Worm (Caenorhabditis elegans) whole organism, young adult: ENCODE data around the gene F59D6.1.

Experiments used
- B0261.1 ChIP-seq: sonication (generic microtip); optimal IDR thresholded peaks from 2 replicates; lab custom pipeline; 2016; ENCODE audit warnings: mild to moderate bottlenecking, missing genetic modification characterization, moderate library complexity, missing compliant biosample characterization
- F37B4.10 ChIP-seq: fragments of 200-800 bp; sonication (Bioruptor generic); IDR thresholded peaks from 2 replicates; pipeline ENCODE4 v1.3.6; 2022; ENCODE audit warnings: missing genetic modification characterization, missing compliant biosample characterization
- F49E8.2 ChIP-seq: sonication (generic microtip); optimal IDR thresholded peaks from 3 replicates; lab custom pipeline; 2017; ENCODE audit warnings: missing genetic modification characterization, mild to moderate bottlenecking, missing compliant biosample characterization, antibody characterized with exemption, moderate library complexity; ENCODE audit not compliant: insufficient read depth
- F52B5.7 ChIP-seq: sonication (generic microtip); optimal IDR thresholded peaks from 2 replicates; lab custom pipeline; 2016; ENCODE audit warnings: mild to moderate bottlenecking, missing genetic modification characterization, missing compliant biosample characterization
- F57A8.1 ChIP-seq: fragments of 200-800 bp; sonication (Bioruptor generic); optimal IDR thresholded peaks from 2 replicates; lab custom pipeline; 2018; ENCODE audit warnings: mild to moderate bottlenecking, missing genetic modification characterization, moderate library complexity, missing compliant biosample characterization
- K11D2.4 ChIP-seq: fragments of 200-800 bp; sonication (Bioruptor generic); IDR thresholded peaks from 2 replicates; pipeline ENCODE4 v1.3.6; 2022; ENCODE audit warnings: missing genetic modification reagents, missing genetic modification characterization, missing compliant biosample characterization
- K12H6.12 ChIP-seq: fragments of 200-800 bp; sonication (Bioruptor generic); optimal IDR thresholded peaks from 2 replicates; lab custom pipeline; 2018; ENCODE audit warnings: mild to moderate bottlenecking, missing genetic modification characterization, missing compliant biosample characterization
- ZK185.1 ChIP-seq: sonication (generic microtip); optimal IDR thresholded peaks from 2 replicates; lab custom pipeline; 2016; ENCODE audit warnings: mild to moderate bottlenecking, missing genetic modification characterization, missing compliant biosample characterization; ENCODE audit not compliant: poor library complexity, severe bottlenecking
- aptf-3 ChIP-seq: fragments of 200-800 bp; sonication (Bioruptor generic); IDR thresholded peaks from 2 replicates; pipeline ENCODE4 v1.3.6; 2022; ENCODE audit warnings: missing genetic modification characterization, missing compliant biosample characterization
- attf-5 ChIP-seq: fragments of 200-800 bp; sonication (Bioruptor generic); optimal IDR thresholded peaks from 2 replicates; lab custom pipeline; 2018; ENCODE audit warnings: mild to moderate bottlenecking, missing genetic modification characterization, missing compliant biosample characterization
- cebp-2 ChIP-seq: fragments of 200-800 bp; sonication (Bioruptor generic); IDR thresholded peaks from 2 replicates; pipeline ENCODE4 v1.3.6; 2022; ENCODE audit warnings: missing genetic modification characterization, missing compliant biosample characterization
- ceh-40 ChIP-seq: fragments of 200-800 bp; sonication (Bioruptor generic); IDR thresholded peaks from 2 replicates; pipeline ENCODE4 v1.3.6; 2022; ENCODE audit warnings: missing genetic modification characterization, missing compliant biosample characterization
- ceh-58 ChIP-seq: fragments of 200-800 bp; sonication (Bioruptor generic); IDR thresholded peaks from 2 replicates; pipeline ENCODE4 v1.3.6; 2022; ENCODE audit warnings: missing genetic modification characterization, missing compliant biosample characterization
- ceh-79 ChIP-seq: sonication (generic microtip); optimal IDR thresholded peaks from 2 replicates; lab custom pipeline; 2017; ENCODE audit warnings: mild to moderate bottlenecking, missing genetic modification characterization, missing compliant biosample characterization
- ceh-91 ChIP-seq: fragments of 200-800 bp; sonication (Bioruptor generic); IDR thresholded peaks from 2 replicates; pipeline ENCODE4 v1.3.6; 2022; ENCODE audit warnings: missing genetic modification reagents, missing genetic modification characterization, missing compliant biosample characterization
- egl-44 ChIP-seq: fragments of 200-800 bp; sonication (Bioruptor generic); IDR thresholded peaks from 2 replicates; pipeline ENCODE4 v1.3.6; 2022; ENCODE audit warnings: missing genetic modification reagents, missing genetic modification characterization, missing compliant biosample characterization
- him-1 ChIP-seq: sonication (generic microtip); optimal IDR thresholded peaks from 2 replicates; lab custom pipeline; 2016; ENCODE audit warnings: missing genotype, missing genetic modification reagents, missing genetic modification characterization, missing compliant biosample characterization
- hmg-1.2 ChIP-seq: fragments of 200-800 bp; sonication (Bioruptor generic); IDR thresholded peaks from 2 replicates; pipeline ENCODE4 v1.3.6; 2022; ENCODE audit warnings: missing genetic modification reagents, missing genetic modification characterization, missing compliant biosample characterization
- lag-1 ChIP-seq: fragments of 200-800 bp; sonication (Bioruptor generic); IDR thresholded peaks from 2 replicates; pipeline ENCODE4 v1.3.6; 2022; ENCODE audit warnings: missing genetic modification reagents, missing genetic modification characterization, missing compliant biosample characterization
- lin-35 ChIP-seq, 3 experiments: fragments of 150-350 bp in 2 of 3; sonication (generic microtip) in 1 of 3; optimal IDR thresholded peaks; 2 replicates each; lab custom pipeline; 2014 to 2018; ENCODE audit warnings: missing biosample characterization in 3 of 3, missing genetic modification characterization in 3 of 3, missing genetic modification reagents in 3 of 3
- lsl-1 ChIP-seq: fragments of 200-800 bp; sonication (Bioruptor generic); optimal IDR thresholded peaks from 2 replicates; lab custom pipeline; 2018; ENCODE audit warnings: mild to moderate bottlenecking, missing genetic modification characterization, moderate library complexity, missing compliant biosample characterization
- nfya-2 ChIP-seq: fragments of 200-800 bp; sonication (Bioruptor generic); IDR thresholded peaks from 2 replicates; pipeline ENCODE4 v1.3.6; 2022; ENCODE audit warnings: missing genetic modification reagents, missing genetic modification characterization, missing compliant biosample characterization
- nhr-179 ChIP-seq: sonication (generic microtip); optimal IDR thresholded peaks from 2 replicates; lab custom pipeline; 2016; ENCODE audit warnings: mild to moderate bottlenecking, missing genetic modification characterization, missing compliant biosample characterization
- nhr-80 ChIP-seq: sonication (generic microtip); optimal IDR thresholded peaks from 2 replicates; lab custom pipeline; 2016; ENCODE audit warnings: missing genetic modification characterization, missing compliant biosample characterization
- pbrm-1 ChIP-seq: fragments of 200-800 bp; sonication (Bioruptor generic); IDR thresholded peaks from 2 replicates; pipeline ENCODE4 v1.3.6; 2022; ENCODE audit warnings: missing genetic modification reagents, missing genetic modification characterization, missing compliant biosample characterization
- sea-2 ChIP-seq: fragments of 200-800 bp; sonication (Bioruptor generic); IDR thresholded peaks from 2 replicates; pipeline ENCODE4 v1.3.6; 2022; ENCODE audit warnings: missing genetic modification characterization, missing compliant biosample characterization
- snpc-4 ChIP-seq, 5 experiments: fragments of 150-350 bp in 1 of 5; sonication (generic microtip) in 4 of 5; optimal IDR thresholded peaks; 2 replicates each; lab custom pipeline; 2014 to 2018; ENCODE audit warnings: missing genetic modification characterization in 5 of 5, missing biosample characterization in 3 of 5, antibody characterized with exemption in 2 of 5, mild to moderate bottlenecking in 2 of 5, missing compliant biosample characterization in 2 of 5, missing genotype in 2 of 5, moderate library complexity in 2 of 5, missing genetic modification reagents in 1 of 5
- somi-1 ChIP-seq: fragments of 200-800 bp; sonication (Bioruptor generic); optimal IDR thresholded peaks from 2 replicates; lab custom pipeline; 2018; ENCODE audit warnings: mild to moderate bottlenecking, missing genetic modification characterization, missing compliant biosample characterization
- tlf-1 ChIP-seq: fragments of 200-800 bp; sonication (Bioruptor generic); optimal IDR thresholded peaks from 2 replicates; lab custom pipeline; 2018; ENCODE audit warnings: mild to moderate bottlenecking, missing genetic modification characterization, missing compliant biosample characterization
- ztf-26 ChIP-seq: sonication (generic microtip); optimal IDR thresholded peaks from 2 replicates; lab custom pipeline; 2017; ENCODE audit warnings: missing genetic modification characterization, missing compliant biosample characterization
- ztf-6 ChIP-seq: fragments of 200-800 bp; sonication (Bioruptor generic); IDR thresholded peaks from 2 replicates; pipeline ENCODE4 v1.3.6; 2022; ENCODE audit warnings: missing genetic modification reagents, missing genetic modification characterization, missing compliant biosample characterization

F59D6.1 gene

ce11 chrV:3086260-3086659, 41.3 kb downstream of the F59D6.1 start, which contains the start of gene srt-8:
TSS of gene srt-8 (plus strand) at chrV:3086560.
- TF ChIP-seq aptf-3 (GFP tag; lab: Robert Waterston, UW) (no peak), ceh-58 (GFP tag; lab: Robert Waterston, UW) (no peak), K12H6.12 (no peak), F49E8.2 (no peak), K11D2.4 (no peak), lag-1 (GFP tag; lab: Robert Waterston, UW) (no peak), F52B5.7 (tag; lab: Kevin White, UChicago) (no peak), ceh-40 (GFP tag; lab: Robert Waterston, UW) (no peak), lsl-1 (no peak), somi-1 (GFP tag; lab: Kevin White, UChicago) (no peak), egl-44 (GFP tag; lab: Robert Waterston, UW) (no peak), F37B4.10 (GFP tag; lab: Robert Waterston, UW) (no peak), attf-5 (no peak), ztf-6 (GFP tag; lab: Robert Waterston, UW) (no peak), ceh-79 (no peak), him-1 (no peak), nfya-2 (GFP tag; lab: Robert Waterston, UW) (no peak), ceh-91 (no peak)

- TF ChIP-seq sea-2: no peak
- no peak for TF ChIP-seq F57A8.1 (GFP tag; lab: Kevin White, UChicago)
- TF ChIP-seq ztf-26 (tag; lab: Kevin White, UChicago): no peak
- no peak for TF ChIP-seq tlf-1 (GFP tag; lab: Kevin White, UChicago)
- TF ChIP-seq B0261.1 (tag; lab: Kevin White, UChicago): no peak
- no peak for TF ChIP-seq nfya-2 (GFP tag; lab: Robert Waterston, UW)
- no peak for TF ChIP-seq pbrm-1 (GFP tag; lab: Robert Waterston, UW)
- TF ChIP-seq lin-35 (GFP tag; optimal IDR thresholded peaks at IDR 0.05; lab: Kevin White, UChicago): no peak
These were observed 43.8 kb downstream of the F59D6.1 start, which contains the start of gene acs-21 for ce11 chrV:3088768-3089167. TSS of gene acs-21 (plus strand) at chrV:3089068.

- TF ChIP-seq hmg-1.2 (GFP tag; lab: Robert Waterston, UW) (peak; percentile 34; the same call in 1 of the 2 replicates), lag-1 (GFP tag; lab: Robert Waterston, UW) (no peak), F57A8.1 (GFP tag; lab: Kevin White, UChicago) (no peak), cebp-2 (GFP tag; lab: Robert Waterston, UW) (no peak), ztf-6 (GFP tag; lab: Robert Waterston, UW) (no peak), snpc-4 (GFP tag; optimal IDR thresholded peaks at IDR 0.05; lab: Kevin White, UChicago) (no peak), snpc-4 (tag; optimal IDR thresholded peaks at IDR 0.05; lab: Kevin White, UChicago) (no peak), nhr-80 (tag; lab: Kevin White, UChicago) (peak; percentile 8), ZK185.1 (tag; lab: Kevin White, UChicago) (no peak), F49E8.2 (no peak), pbrm-1 (GFP tag; lab: Robert Waterston, UW) (no peak), nhr-179 (tag; lab: Kevin White, UChicago) (no peak)
- TF ChIP-seq, all 124 proteins: peak for 2
These were observed 49.4 kb downstream of the F59D6.1 start, which contains the start of gene cyp-33C9 for ce11 chrV:3094351-3094750. TSS of gene cyp-33C9 (minus strand) at chrV:3094561.

ce11 chrV:3100527-3100926, 55.6 kb downstream of the F59D6.1 start:
- no peak for TF ChIP-seq aptf-3 (GFP tag; lab: Robert Waterston, UW)
- no peak for TF ChIP-seq snpc-4 (GFP tag; optimal IDR thresholded peaks at IDR 0.05; lab: Kevin White, UChicago)
- TF ChIP-seq snpc-4 (tag; optimal IDR thresholded peaks at IDR 0.05; lab: Kevin White, UChicago): peak in 1 of 4 experiments; percentile 53
